Worm (Caenorhabditis elegans) whole organism, early embryonic: ENCODE data around the gene sri-67.

Source experiments
- F13C5.2 ChIP-seq: sonication (generic microtip); optimal IDR thresholded peaks from 2 replicates; lab custom pipeline; 2017; ENCODE audit warnings: mild to moderate bottlenecking, missing genetic modification characterization, inconsistent platforms, missing compliant biosample characterization
- aly-1 ChIP-seq: sonication (generic microtip); optimal IDR thresholded peaks from 2 replicates; lab custom pipeline; 2016; ENCODE audit warnings: missing genetic modification characterization, missing compliant biosample characterization
- ama-1 ChIP-seq: fragments of 150-350 bp; optimal IDR thresholded peaks from 2 replicates; lab custom pipeline; 2014
- ceh-36 ChIP-seq: sonication (generic microtip); optimal IDR thresholded peaks from 2 replicates; lab custom pipeline; 2016; ENCODE audit warnings: missing genetic modification characterization, inconsistent platforms, missing compliant biosample characterization
- flt-1 ChIP-seq: fragments of 200-800 bp; sonication (Bioruptor generic); IDR thresholded peaks from 2 replicates; pipeline ENCODE4 v1.3.6; 2022; ENCODE audit warnings: missing genetic modification characterization, missing compliant biosample characterization
- hnd-1 ChIP-seq: sonication (generic microtip); optimal IDR thresholded peaks from 2 replicates; lab custom pipeline; 2016; ENCODE audit warnings: missing genetic modification characterization, missing compliant biosample characterization
- sea-1 ChIP-seq: fragments of 200-800 bp; sonication (Bioruptor generic); conservative IDR thresholded peaks from 2 replicates; pipeline ENCODE4 v1.3.6; 2022; ENCODE audit warnings: missing genetic modification characterization, missing compliant biosample characterization
- tbx-11 ChIP-seq: fragments of 200-800 bp; sonication (Bioruptor generic); IDR thresholded peaks from 2 replicates; pipeline ENCODE4 v1.3.6; 2022; ENCODE audit warnings: missing genetic modification characterization, missing compliant biosample characterization
- tra-4 ChIP-seq: sonication (generic microtip); optimal IDR thresholded peaks from 2 replicates; lab custom pipeline; 2017; ENCODE audit warnings: missing genetic modification characterization, missing compliant biosample characterization

- TF ChIP-seq tbx-11 (no peak), ama-1 (lab: Kevin White, UChicago) (no peak), aly-1 (no peak), sea-1 (GFP tag; lab: Robert Waterston, UW) (no peak), ceh-36 (tag; lab: Kevin White, UChicago) (no peak), flt-1 (GFP tag; lab: Robert Waterston, UW) (no peak), hnd-1 (tag; lab: Kevin White, UChicago) (no peak), F13C5.2 (tag; lab: Kevin White, UChicago) (no peak), tra-4 (no peak)
These were observed 16.6 kb downstream of the sri-67 start, which contains the start of gene unc-51 for ce11 chrV:20004385-20004784.
